Fruit fly (Drosophila melanogaster): Measurements from ENCODE around the gene CG3655.

DNA sequence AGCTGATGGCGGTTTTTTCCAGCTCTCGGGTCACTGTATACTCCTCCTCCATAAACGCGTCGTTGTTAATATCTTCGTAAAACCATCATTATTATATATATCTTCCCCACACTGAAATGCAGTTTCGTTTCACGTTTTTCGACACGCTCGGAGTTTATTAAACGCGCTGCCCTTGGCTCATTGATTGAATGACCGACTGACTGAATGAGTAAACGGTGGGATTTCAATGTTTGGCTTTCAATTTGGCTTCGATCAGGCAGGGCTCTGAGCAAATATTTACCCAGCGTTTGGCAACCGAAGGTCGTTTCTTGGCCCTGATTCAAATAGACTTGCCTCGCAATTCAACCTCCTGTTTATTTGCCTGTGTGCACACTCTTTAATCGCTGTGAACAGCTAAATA lies 24.5 kb downstream of the CG3655 start:
- TF ChIP-seq CG9948 (tag; optimal IDR thresholded peaks at IDR 0.05) (no peak), CG32121 (GFP tag; IDR thresholded peaks at IDR 0.05) (no peak), Ets98B (GFP tag; IDR thresholded peaks at IDR 0.05) (no peak), D1 (tag; optimal IDR thresholded peaks at IDR 0.05) (no peak), Snoo (tag; optimal IDR thresholded peaks at IDR 0.05) (no peak), EcR (GFP tag; optimal IDR thresholded peaks at IDR 0.05) (no peak), CG4496 (GFP tag; IDR thresholded peaks at IDR 0.05) (no peak), Pif1B (GFP tag; optimal IDR thresholded peaks at IDR 0.05) (no peak), CG8159 (tag; optimal IDR thresholded peaks at IDR 0.05) (no peak), CG12605 (GFP tag; IDR thresholded peaks at IDR 0.05) (no peak), gl (tag; optimal IDR thresholded peaks at IDR 0.05) (no peak), CG14655 (GFP tag; optimal IDR thresholded peaks at IDR 0.05) (no peak), CG10348 (GFP tag; IDR thresholded peaks at IDR 0.05) (no peak), CG13204 (GFP tag; optimal IDR thresholded peaks at IDR 0.05) (no peak)
